Fruit fly (Drosophila melanogaster) whole organism, embryonic: ENCODE results near the gene barc.

Experiments used
- Antp ChIP-seq: fragments of 200-800 bp; sonication (Bioruptor generic); optimal IDR thresholded peaks from 3 replicates; lab custom pipeline; 2016; ENCODE audit warnings: missing biosample characterization, missing genetic modification characterization
- Asciz ChIP-seq: fragments of 200-800 bp; sonication (Bioruptor generic); optimal IDR thresholded peaks from 2 replicates; lab custom pipeline; 2017; ENCODE audit warnings: missing biosample characterization, mild to moderate bottlenecking, missing genetic modification characterization, missing genetic modification reagents
- Atf6 ChIP-seq: fragments of 200-800 bp; sonication (Bioruptor generic); IDR thresholded peaks from 2 replicates; pipeline ENCODE4 v1.3.6; 2022; ENCODE audit warnings: missing biosample characterization, missing genetic modification characterization
- Bdp1 ChIP-seq: fragments of 200-800 bp; sonication (Bioruptor generic); optimal IDR thresholded peaks from 3 replicates; lab custom pipeline; 2016; ENCODE audit warnings: missing biosample characterization, missing genetic modification characterization
- Blimp-1 ChIP-seq: fragments of 200-800 bp; sonication (Bioruptor generic); optimal IDR thresholded peaks from 3 replicates; lab custom pipeline; 2018; ENCODE audit warnings: missing biosample characterization, missing genetic modification characterization, mild to moderate bottlenecking, moderate library complexity, missing genetic modification reagents
- CG10654 ChIP-seq: fragments of 200-800 bp; sonication (Bioruptor generic); optimal IDR thresholded peaks from 2 replicates; lab custom pipeline; 2016; ENCODE audit warnings: missing biosample characterization, missing genetic modification characterization
- CG11695 ChIP-seq: fragments of 200-800 bp; sonication (Bioruptor generic); IDR thresholded peaks from 3 replicates; pipeline ENCODE4 v1.3.6; 2022; ENCODE audit warnings: missing biosample characterization, missing genetic modification characterization
- CG12744 ChIP-seq: fragments of 200-800 bp; sonication (Bioruptor generic); optimal IDR thresholded peaks from 2 replicates; lab custom pipeline; 2016; ENCODE audit warnings: missing biosample characterization, missing genetic modification characterization
- CG13624 ChIP-seq: fragments of 200-800 bp; sonication (Bioruptor generic); optimal IDR thresholded peaks from 2 replicates; lab custom pipeline; 2016; ENCODE audit warnings: missing biosample characterization, missing genetic modification characterization
- CG1602 ChIP-seq: fragments of 200-800 bp; sonication (Bioruptor generic); optimal IDR thresholded peaks from 3 replicates; lab custom pipeline; 2016; ENCODE audit warnings: missing biosample characterization, missing genetic modification characterization
- CG17359 ChIP-seq: fragments of 200-800 bp; sonication (Bioruptor generic); optimal IDR thresholded peaks from 3 replicates; lab custom pipeline; 2018; ENCODE audit warnings: missing biosample characterization, mild to moderate bottlenecking, missing genetic modification characterization, moderate library complexity
- CG18599 ChIP-seq: fragments of 200-800 bp; sonication (Bioruptor generic); optimal IDR thresholded peaks from 3 replicates; lab custom pipeline; 2017; ENCODE audit warnings: missing biosample characterization, missing genetic modification characterization, mild to moderate bottlenecking, moderate library complexity, missing genetic modification reagents
- CG18764 ChIP-seq: fragments of 200-800 bp; sonication (Bioruptor generic); optimal IDR thresholded peaks from 3 replicates; lab custom pipeline; 2016; ENCODE audit warnings: missing biosample characterization, missing genetic modification characterization
- CG30403 ChIP-seq: fragments of 200-800 bp; sonication (Bioruptor generic); optimal IDR thresholded peaks from 3 replicates; lab custom pipeline; 2016; ENCODE audit warnings: missing biosample characterization, missing genetic modification characterization
- CG31441 ChIP-seq: fragments of 200-800 bp; sonication (Bioruptor generic); IDR thresholded peaks from 2 replicates; pipeline ENCODE4 v1.3.6; 2022; ENCODE audit warnings: missing biosample characterization, missing genetic modification characterization
- CG32532 ChIP-seq: fragments of 200-800 bp; sonication (Bioruptor generic); IDR thresholded peaks from 2 replicates; pipeline ENCODE4 v1.3.6; 2022; ENCODE audit warnings: missing biosample characterization, missing genetic modification characterization
- CG3407 ChIP-seq: fragments of 200-800 bp; sonication (Bioruptor generic); optimal IDR thresholded peaks from 2 replicates; lab custom pipeline; 2018; ENCODE audit warnings: missing biosample characterization, mild to moderate bottlenecking, missing genetic modification characterization
- CG4424 ChIP-seq: fragments of 200-800 bp; sonication (Bioruptor generic); optimal IDR thresholded peaks from 3 replicates; lab custom pipeline; 2016; ENCODE audit warnings: missing biosample characterization, missing genetic modification characterization
- CG6683 ChIP-seq: fragments of 200-800 bp; sonication (Bioruptor generic); optimal IDR thresholded peaks from 2 replicates; lab custom pipeline; 2017; ENCODE audit warnings: missing biosample characterization, mild to moderate bottlenecking, missing genetic modification characterization, missing genetic modification reagents
- CG8388 ChIP-seq: fragments of 200-800 bp; sonication (Bioruptor generic); optimal IDR thresholded peaks from 2 replicates; lab custom pipeline; 2019; ENCODE audit warnings: missing biosample characterization, mild to moderate bottlenecking, missing genetic modification characterization, moderate library complexity
- CG8944 ChIP-seq: fragments of 200-800 bp; sonication (Bioruptor generic); optimal IDR thresholded peaks from 3 replicates; lab custom pipeline; 2016; ENCODE audit warnings: missing biosample characterization, missing genetic modification characterization
- CTCF ChIP-seq: fragments of 200-800 bp; sonication (Bioruptor generic); optimal IDR thresholded peaks from 2 replicates; lab custom pipeline; 2017; ENCODE audit warnings: missing biosample characterization, mild to moderate bottlenecking, missing genetic modification characterization, moderate library complexity
- CoRest ChIP-seq: fragments of 200-800 bp; sonication (Bioruptor generic); optimal IDR thresholded peaks from 3 replicates; lab custom pipeline; 2018; ENCODE audit warnings: missing biosample characterization, mild to moderate bottlenecking, missing genetic modification characterization, moderate library complexity
- D19A ChIP-seq: fragments of 200-800 bp; optimal IDR thresholded peaks from 3 replicates; lab custom pipeline; 2019; ENCODE audit warnings: missing biosample characterization, mild to moderate bottlenecking, missing genetic modification characterization, moderate library complexity
- Dbx ChIP-seq: fragments of 200-800 bp; sonication (Bioruptor generic); IDR thresholded peaks from 3 replicates; pipeline ENCODE4 v1.3.6; 2022; ENCODE audit warnings: missing biosample characterization, missing genetic modification characterization
- Eip74EF ChIP-seq, 2 experiments: fragments of 200-800 bp in 1 of 2; fragments of >200 bp in 1 of 2; sonication (Bioruptor generic) in 1 of 2; optimal IDR thresholded peaks; 2 replicates each; lab custom pipeline; 2017 to 2019; ENCODE audit warnings: missing biosample characterization in 2 of 2, missing genetic modification characterization in 2 of 2, mild to moderate bottlenecking in 1 of 2, moderate library complexity in 1 of 2
- Fer3 ChIP-seq: fragments of 200-800 bp; sonication (Bioruptor generic); optimal IDR thresholded peaks from 2 replicates; lab custom pipeline; 2018; ENCODE audit warnings: missing biosample characterization, mild to moderate bottlenecking, missing genetic modification characterization, moderate library complexity
- H2.0 ChIP-seq: fragments of 200-800 bp; sonication (Bioruptor generic); IDR thresholded peaks from 2 replicates; pipeline ENCODE4 v1.3.6; 2022; ENCODE audit warnings: missing biosample characterization, missing genetic modification characterization
- HLH3B ChIP-seq: fragments of 200-800 bp; sonication (Bioruptor generic); IDR thresholded peaks from 2 replicates; pipeline ENCODE4 v1.3.6; 2022; ENCODE audit warnings: missing biosample characterization, missing genetic modification characterization
- Lhr ChIP-seq: fragments of 200-800 bp; sonication (Bioruptor generic); optimal IDR thresholded peaks from 3 replicates; lab custom pipeline; 2017; ENCODE audit warnings: mild to moderate bottlenecking, missing biosample characterization, missing genetic modification reagents, missing genetic modification characterization
- Mad ChIP-seq: fragments of 200-800 bp; sonication (Bioruptor generic); optimal IDR thresholded peaks from 2 replicates; lab custom pipeline; 2016; ENCODE audit warnings: missing biosample characterization, missing genetic modification characterization
- Mes4 ChIP-seq: fragments of 200-800 bp; sonication (Bioruptor generic); optimal IDR thresholded peaks from 2 replicates; lab custom pipeline; 2016; ENCODE audit warnings: missing biosample characterization, missing genetic modification characterization
- Oli ChIP-seq: fragments of 200-800 bp; sonication (Bioruptor generic); optimal IDR thresholded peaks from 2 replicates; lab custom pipeline; 2018; ENCODE audit warnings: missing biosample characterization, mild to moderate bottlenecking, missing genetic modification characterization, moderate library complexity
- PHDP ChIP-seq: fragments of 200-800 bp; sonication (Bioruptor generic); optimal IDR thresholded peaks from 3 replicates; lab custom pipeline; 2018; ENCODE audit warnings: missing biosample characterization, mild to moderate bottlenecking, missing genetic modification characterization, moderate library complexity
- Side ChIP-seq: fragments of 200-800 bp; sonication (Bioruptor generic); optimal IDR thresholded peaks from 2 replicates; lab custom pipeline; 2016; ENCODE audit warnings: missing biosample characterization, missing genetic modification characterization
- Six4 ChIP-seq: fragments of 200-800 bp; sonication (Bioruptor generic); optimal IDR thresholded peaks from 2 replicates; lab custom pipeline; 2016; ENCODE audit warnings: missing biosample characterization, missing genetic modification characterization
- Sox100B ChIP-seq: fragments of 200-800 bp; sonication (Bioruptor generic); optimal IDR thresholded peaks from 3 replicates; lab custom pipeline; 2018; ENCODE audit warnings: missing biosample characterization, mild to moderate bottlenecking, missing genetic modification characterization
- Vsx1 ChIP-seq: fragments of 200-800 bp; sonication (Bioruptor generic); optimal IDR thresholded peaks from 2 replicates; lab custom pipeline; 2017; ENCODE audit warnings: missing biosample characterization, mild to moderate bottlenecking, missing genetic modification characterization, missing genetic modification reagents
- cwo ChIP-seq: fragments of 200-800 bp; sonication (Bioruptor generic); optimal IDR thresholded peaks from 3 replicates; lab custom pipeline; 2017; ENCODE audit warnings: missing biosample characterization, missing genetic modification characterization, mild to moderate bottlenecking, moderate library complexity, missing genetic modification reagents
- dpn ChIP-seq, 2 experiments: fragments of 200-800 bp; sonication (Bioruptor generic); optimal IDR thresholded peaks; 3 replicates each; lab custom pipeline; 2016; ENCODE audit warnings: missing biosample characterization in 2 of 2, missing genetic modification characterization in 2 of 2
- fd3F ChIP-seq: fragments of 200-800 bp; sonication (Bioruptor generic); optimal IDR thresholded peaks from 2 replicates; lab custom pipeline; 2018; ENCODE audit warnings: missing biosample characterization, mild to moderate bottlenecking, missing genetic modification characterization, moderate library complexity
- gem ChIP-seq: fragments of 200-800 bp; sonication (Bioruptor generic); optimal IDR thresholded peaks from 2 replicates; lab custom pipeline; 2019; ENCODE audit warnings: missing biosample characterization, mild to moderate bottlenecking, missing genetic modification characterization, moderate library complexity
- ham ChIP-seq: fragments of 200-800 bp; sonication (Bioruptor generic); IDR thresholded peaks from 2 replicates; pipeline ENCODE4 v1.3.6; 2022; ENCODE audit warnings: missing biosample characterization, missing genetic modification characterization
- ind ChIP-seq: fragments of 200-800 bp; sonication (Bioruptor generic); optimal IDR thresholded peaks from 3 replicates; lab custom pipeline; 2016; ENCODE audit warnings: missing biosample characterization, missing genetic modification characterization
- kah ChIP-seq: fragments of 200-800 bp; sonication (Bioruptor generic); optimal IDR thresholded peaks from 2 replicates; lab custom pipeline; 2018; ENCODE audit warnings: missing biosample characterization, mild to moderate bottlenecking, missing genetic modification characterization
- luna ChIP-seq: fragments of 200-800 bp; sonication (Bioruptor generic); optimal IDR thresholded peaks from 2 replicates; lab custom pipeline; 2016; ENCODE audit warnings: missing biosample characterization, missing genetic modification characterization
- mam ChIP-seq: fragments of 200-800 bp; sonication (Bioruptor generic); optimal IDR thresholded peaks from 3 replicates; lab custom pipeline; 2016; ENCODE audit warnings: missing biosample characterization, missing genetic modification characterization
- oc ChIP-seq: fragments of 200-800 bp; sonication (Bioruptor generic); optimal IDR thresholded peaks from 2 replicates; lab custom pipeline; 2018; ENCODE audit warnings: missing biosample characterization, mild to moderate bottlenecking, missing genetic modification characterization, moderate library complexity
- odd ChIP-seq: fragments of 200-800 bp; sonication (Bioruptor generic); optimal IDR thresholded peaks from 2 replicates; lab custom pipeline; 2017; ENCODE audit warnings: missing biosample characterization, mild to moderate bottlenecking, missing genetic modification characterization
- ranshi ChIP-seq: fragments of 200-800 bp; sonication (Bioruptor generic); IDR thresholded peaks from 2 replicates; pipeline ENCODE4 v1.3.6; 2022; ENCODE audit warnings: missing biosample characterization, missing genetic modification characterization
- ro ChIP-seq: fragments of 200-800 bp; sonication (Bioruptor generic); IDR thresholded peaks from 2 replicates; pipeline ENCODE4 v1.3.6; 2022; ENCODE audit warnings: missing biosample characterization, missing genetic modification characterization
- sd ChIP-seq: fragments of 200-800 bp; sonication (Bioruptor generic); optimal IDR thresholded peaks from 3 replicates; lab custom pipeline; 2018; ENCODE audit warnings: missing biosample characterization, mild to moderate bottlenecking, missing genetic modification characterization, moderate library complexity
- z ChIP-seq: fragments of 200-800 bp; sonication (Bioruptor generic); IDR thresholded peaks from 3 replicates; pipeline ENCODE4 v1.3.6; 2022; ENCODE audit warnings: missing biosample characterization, missing genetic modification characterization

barc gene

dm6 chr3L:21464240-21464639 is 31.3 kb upstream of the barc start (continued):
- peak; percentile 83 for TF ChIP-seq Asciz (GFP tag; lab: Kevin White, UChicago)
- TF ChIP-seq Eip74EF (GFP tag; optimal IDR thresholded peaks at IDR 0.05; lab: Kevin White, UChicago), result peak in 1 of 2 experiments; percentile 6
- peak; percentile 51; the same call in 2 of the 3 replicates for TF ChIP-seq CG11695
- TF ChIP-seq kah (GFP tag; lab: Kevin White, UChicago), result peak; percentile 21
- TF ChIP-seq CG13624 (GFP tag; lab: Kevin White, UChicago), result no peak
- TF ChIP-seq HLH3B (GFP tag; lab: Robert Waterston, UW), result peak; percentile 30; the same call in 1 of the 2 replicates
- peak; percentile 70 for TF ChIP-seq oc
- peak; percentile 88 for TF ChIP-seq CG31441
- TF ChIP-seq Six4, result peak; percentile 9
- TF ChIP-seq Antp (GFP tag; lab: Kevin White, UChicago), result no peak
- TF ChIP-seq Mad, result peak; percentile 34
- peak; percentile 59 for TF ChIP-seq Oli (tag; lab: Kevin White, UChicago)
- peak; percentile 16 for TF ChIP-seq Side (GFP tag; lab: Kevin White, UChicago)
- no peak for TF ChIP-seq dpn (GFP tag; optimal IDR thresholded peaks at IDR 0.05; lab: Kevin White, UChicago)
- peak; percentile 83 for TF ChIP-seq Blimp-1 (GFP tag; lab: Kevin White, UChicago)
- TF ChIP-seq ro (GFP tag; lab: Robert Waterston, UW), result no peak
- no peak for TF ChIP-seq Fer3 (tag; lab: Kevin White, UChicago)
- peak; percentile 88 for TF ChIP-seq gem
- TF ChIP-seq D19A (tag; lab: Kevin White, UChicago), result peak; percentile 65
- TF ChIP-seq Lhr (GFP tag; lab: Kevin White, UChicago), result peak; percentile 87
- TF ChIP-seq ranshi (GFP tag; lab: Robert Waterston, UW), result peak; percentile 23; the same call in 1 of the 2 replicates
- TF ChIP-seq CG18764 (GFP tag; lab: Kevin White, UChicago), result peak; percentile 34
- TF ChIP-seq sd (tag; lab: Kevin White, UChicago), result no peak
- no peak for TF ChIP-seq ham (GFP tag; lab: Robert Waterston, UW)
- peak; percentile 47 for TF ChIP-seq CG1602 (GFP tag; lab: Kevin White, UChicago)
- TF ChIP-seq z, result 0 out of 3 replicates have a peak, but pooled peaks have one; percentile 35
- TF ChIP-seq CG10654 (GFP tag; lab: Kevin White, UChicago), result peak; percentile 47
- TF ChIP-seq Bdp1, result peak; percentile 45
- peak; percentile 55 for TF ChIP-seq CG18599 (GFP tag; lab: Kevin White, UChicago)
- no peak for TF ChIP-seq cwo (GFP tag; lab: Kevin White, UChicago)
- TF ChIP-seq CG17359, result peak; percentile 77
- no peak for TF ChIP-seq mam (GFP tag; lab: Kevin White, UChicago)
- peak; percentile 17 for TF ChIP-seq CG12744 (GFP tag; lab: Kevin White, UChicago)
- peak; percentile 56 for TF ChIP-seq odd (GFP tag; lab: Kevin White, UChicago)
- TF ChIP-seq CG6683 (GFP tag; lab: Kevin White, UChicago), result no peak

dm6 chr3L:21462860-21463259 is 29.9 kb upstream of the barc start:
- TF ChIP-seq CG32532 (no peak), CoRest (peak; percentile 22), Mes4 (GFP tag; lab: Kevin White, UChicago) (no peak), luna (GFP tag; lab: Kevin White, UChicago) (no peak), Atf6 (no peak), fd3F (GFP tag; lab: Kevin White, UChicago) (no peak), CG8388 (GFP tag; lab: Kevin White, UChicago) (peak; percentile 23), Dbx (no peak), ind (GFP tag; lab: Kevin White, UChicago) (no peak), CTCF (no peak), CG6683 (GFP tag; lab: Kevin White, UChicago) (no peak), Vsx1 (GFP tag; lab: Kevin White, UChicago) (no peak), CG30403 (GFP tag; lab: Kevin White, UChicago) (no peak), Sox100B (GFP tag; lab: Kevin White, UChicago) (peak; percentile 42), CG8944 (GFP tag; lab: Kevin White, UChicago) (no peak), H2.0 (no peak), CG3407 (GFP tag; lab: Kevin White, UChicago) (no peak), CG4424 (GFP tag; lab: Kevin White, UChicago) (peak; percentile 20), PHDP (no peak)
